Worm (Caenorhabditis elegans): ENCODE measurements around the gene tex-2.

Gene tex-2

ce11 chrII:5901407-5902026 lies 28.1 kb upstream of the tex-2 start (continued):
- TF ChIP-seq mec-3 (tag; optimal IDR thresholded peaks at IDR 0.05; ENCODE audit: borderline replicate concordance) (peak; percentile 23), unc-42 (tag; optimal IDR thresholded peaks at IDR 0.05) (peak; percentile 24), ceh-19 (GFP tag; optimal IDR thresholded peaks at IDR 0.05) (peak; percentile 7)

- no peak for TF ChIP-seq pat-9 (tag; optimal IDR thresholded peaks at IDR 0.05)
- no peak for TF ChIP-seq pax-1 (tag; optimal IDR thresholded peaks at IDR 0.05)
- TF ChIP-seq ceh-22 (tag; optimal IDR thresholded peaks at IDR 0.05): no peak
- no peak for TF ChIP-seq pha-2 (tag; optimal IDR thresholded peaks at IDR 0.05)
- no peak for TF ChIP-seq ceh-19 (GFP tag; optimal IDR thresholded peaks at IDR 0.05)
- TF ChIP-seq C38D4.7 (GFP tag; optimal IDR thresholded peaks at IDR 0.05): no peak
- TF ChIP-seq fkh-10 (GFP tag; optimal IDR thresholded peaks at IDR 0.05): no peak
- no peak for TF ChIP-seq ceh-34 (tag; optimal IDR thresholded peaks at IDR 0.05)
- no peak for TF ChIP-seq T23F11.4 (GFP tag; optimal IDR thresholded peaks at IDR 0.05)
- TF ChIP-seq K02D7.2 (tag; optimal IDR thresholded peaks at IDR 0.05): no peak
- no peak for TF ChIP-seq dmd-4 (tag; optimal IDR thresholded peaks at IDR 0.05; ENCODE audit: borderline replicate concordance)
- no peak for TF ChIP-seq ceh-30 (tag; optimal IDR thresholded peaks at IDR 0.05)
Measured at ce11 chrII:5899865-5900486, 26.6 kb upstream of the tex-2 start.

- TF ChIP-seq fax-1 (tag; optimal IDR thresholded peaks at IDR 0.05) (no peak), ceh-19 (GFP tag; optimal IDR thresholded peaks at IDR 0.05) (no peak), ttx-3 (tag; optimal IDR thresholded peaks at IDR 0.05) (no peak), T23F11.4 (GFP tag; optimal IDR thresholded peaks at IDR 0.05) (no peak), ets-4 (tag; optimal IDR thresholded peaks at IDR 0.05) (no peak), nfya-1 (tag; optimal IDR thresholded peaks at IDR 0.05) (no peak), ceh-48 (tag; optimal IDR thresholded peaks at IDR 0.05) (no peak), ztf-16 (tag; optimal IDR thresholded peaks at IDR 0.05) (no peak), ref-2 (tag; optimal IDR thresholded peaks at IDR 0.05) (no peak), sox-2 (GFP tag; IDR thresholded peaks at IDR 0.05) (no peak), ceh-34 (tag; optimal IDR thresholded peaks at IDR 0.05) (no peak)
Measured at ce11 chrII:5899080-5899479, 25.7 kb upstream of the tex-2 start.

ce11 chrII:5896512-5896911 lies 23.1 kb upstream of the tex-2 start:
- TF ChIP-seq unc-3 (GFP tag; conservative IDR thresholded peaks at IDR 0.05) (no peak), unc-3 (tag; optimal IDR thresholded peaks at IDR 0.05) (no peak), F13H6.1 (tag; optimal IDR thresholded peaks at IDR 0.05) (no peak), ceh-18 (tag; optimal IDR thresholded peaks at IDR 0.05) (no peak), dve-1 (tag; optimal IDR thresholded peaks at IDR 0.05) (no peak), mec-3 (tag; optimal IDR thresholded peaks at IDR 0.05; ENCODE audit: borderline replicate concordance) (no peak), ceh-2 (tag; optimal IDR thresholded peaks at IDR 0.05) (no peak), unc-55 (GFP tag; optimal IDR thresholded peaks at IDR 0.05) (no peak), eyg-1 (tag; optimal IDR thresholded peaks at IDR 0.05) (no peak), fax-1 (tag; optimal IDR thresholded peaks at IDR 0.05) (no peak), K09A11.1 (tag; optimal IDR thresholded peaks at IDR 0.05; ENCODE audit: insufficient read depth) (no peak), dmd-4 (tag; optimal IDR thresholded peaks at IDR 0.05; ENCODE audit: borderline replicate concordance) (no peak), pqm-1 (tag; optimal IDR thresholded peaks at IDR 0.05) (no peak), ahr-1 (tag; optimal IDR thresholded peaks at IDR 0.05) (no peak), tbx-2 (tag; optimal IDR thresholded peaks at IDR 0.05) (no peak), rnt-1 (tag; optimal IDR thresholded peaks at IDR 0.05) (no peak), pat-9 (tag; optimal IDR thresholded peaks at IDR 0.05) (no peak), pag-3 (tag; optimal IDR thresholded peaks at IDR 0.05; ENCODE audit: borderline replicate concordance) (no peak)
